Worm (Caenorhabditis elegans) whole organism, early embryonic: Measurements from ENCODE around the gene tag-281.

Source experiments
- B0310.2 ChIP-seq: sonication (generic microtip); optimal IDR thresholded peaks from 2 replicates; lab custom pipeline; 2016; ENCODE audit warnings: mild to moderate bottlenecking, missing genetic modification characterization, missing compliant biosample characterization
- F13C5.2 ChIP-seq: sonication (generic microtip); optimal IDR thresholded peaks from 2 replicates; lab custom pipeline; 2017; ENCODE audit warnings: mild to moderate bottlenecking, missing genetic modification characterization, inconsistent platforms, missing compliant biosample characterization
- aly-1 ChIP-seq: sonication (generic microtip); optimal IDR thresholded peaks from 2 replicates; lab custom pipeline; 2016; ENCODE audit warnings: missing genetic modification characterization, missing compliant biosample characterization
- ama-1 ChIP-seq: fragments of 150-350 bp; optimal IDR thresholded peaks from 2 replicates; lab custom pipeline; 2014
- ceh-13 ChIP-seq: fragments of 200-800 bp; sonication (Bioruptor generic); optimal IDR thresholded peaks from 2 replicates; lab custom pipeline; 2018; ENCODE audit warnings: mild to moderate bottlenecking, missing genetic modification characterization, missing compliant biosample characterization
- ceh-36 ChIP-seq: sonication (generic microtip); optimal IDR thresholded peaks from 2 replicates; lab custom pipeline; 2016; ENCODE audit warnings: missing genetic modification characterization, inconsistent platforms, missing compliant biosample characterization
- ets-7 ChIP-seq: sonication (generic microtip); optimal IDR thresholded peaks from 2 replicates; lab custom pipeline; 2016; ENCODE audit warnings: missing genotype, missing genetic modification characterization, missing compliant biosample characterization
- flt-1 ChIP-seq: fragments of 200-800 bp; sonication (Bioruptor generic); IDR thresholded peaks from 2 replicates; pipeline ENCODE4 v1.3.6; 2022; ENCODE audit warnings: missing genetic modification characterization, missing compliant biosample characterization
- hmbx-1 ChIP-seq: sonication (generic microtip); optimal IDR thresholded peaks from 2 replicates; lab custom pipeline; 2016; ENCODE audit warnings: mild to moderate bottlenecking, missing genetic modification characterization, missing compliant biosample characterization
- hmg-4 ChIP-seq: fragments of 200-800 bp; sonication (Bioruptor generic); optimal IDR thresholded peaks from 2 replicates; lab custom pipeline; 2018; ENCODE audit warnings: mild to moderate bottlenecking, missing genetic modification characterization, missing compliant biosample characterization
- hnd-1 ChIP-seq: sonication (generic microtip); optimal IDR thresholded peaks from 2 replicates; lab custom pipeline; 2016; ENCODE audit warnings: missing genetic modification characterization, missing compliant biosample characterization
- pes-1 ChIP-seq: fragments of 200-800 bp; sonication (Bioruptor generic); IDR thresholded peaks from 2 replicates; pipeline ENCODE4 v1.3.6; 2022; ENCODE audit warnings: missing genetic modification reagents, missing genetic modification characterization, missing compliant biosample characterization
- scrt-1 ChIP-seq: fragments of 200-800 bp; sonication (Bioruptor generic); IDR thresholded peaks from 2 replicates; pipeline ENCODE4 v1.3.6; 2022; ENCODE audit warnings: missing genetic modification characterization, missing compliant biosample characterization
- sea-1 ChIP-seq: fragments of 200-800 bp; sonication (Bioruptor generic); conservative IDR thresholded peaks from 2 replicates; pipeline ENCODE4 v1.3.6; 2022; ENCODE audit warnings: missing genetic modification characterization, missing compliant biosample characterization
- tbx-11 ChIP-seq: fragments of 200-800 bp; sonication (Bioruptor generic); IDR thresholded peaks from 2 replicates; pipeline ENCODE4 v1.3.6; 2022; ENCODE audit warnings: missing genetic modification characterization, missing compliant biosample characterization
- tbx-37 ChIP-seq: fragments of 200-800 bp; sonication (Bioruptor generic); conservative IDR thresholded peaks from 2 replicates; pipeline ENCODE4 v1.3.6; 2022; ENCODE audit warnings: missing genetic modification reagents, missing genetic modification characterization, missing compliant biosample characterization
- tra-4 ChIP-seq: sonication (generic microtip); optimal IDR thresholded peaks from 2 replicates; lab custom pipeline; 2017; ENCODE audit warnings: missing genetic modification characterization, missing compliant biosample characterization

The tag-281 gene

ce11 chrII:12499969-12500368 lies 40.4 kb downstream of the tag-281 start:
- TF ChIP-seq tbx-11 (GFP tag; lab: Robert Waterston, UW) (no peak), ama-1 (lab: Kevin White, UChicago) (no peak), hnd-1 (tag; lab: Kevin White, UChicago) (no peak), pes-1 (GFP tag; lab: Robert Waterston, UW) (no peak), sea-1 (no peak), ceh-13 (GFP tag; lab: Kevin White, UChicago) (no peak), ets-7 (tag; lab: Kevin White, UChicago) (no peak), tra-4 (tag; lab: Kevin White, UChicago) (no peak), tbx-37 (GFP tag; lab: Robert Waterston, UW) (no peak), ceh-36 (tag; lab: Kevin White, UChicago) (no peak), B0310.2 (tag; lab: Kevin White, UChicago) (no peak), hmbx-1 (no peak), aly-1 (tag; lab: Kevin White, UChicago) (no peak), hmg-4 (no peak), F13C5.2 (tag; lab: Kevin White, UChicago) (no peak), flt-1 (GFP tag; lab: Robert Waterston, UW) (no peak)

- TF ChIP-seq ceh-13 (GFP tag; lab: Kevin White, UChicago) = no peak
- no peak for TF ChIP-seq F13C5.2 (tag; lab: Kevin White, UChicago)
- no peak for TF ChIP-seq B0310.2 (tag; lab: Kevin White, UChicago)
- TF ChIP-seq hmbx-1 = no peak
- TF ChIP-seq aly-1 (tag; lab: Kevin White, UChicago) = no peak
- TF ChIP-seq ama-1 (lab: Kevin White, UChicago) = no peak
- no peak for TF ChIP-seq hmg-4
- no peak for TF ChIP-seq ceh-36 (tag; lab: Kevin White, UChicago)
- no peak for TF ChIP-seq ets-7 (tag; lab: Kevin White, UChicago)
- TF ChIP-seq flt-1 (GFP tag; lab: Robert Waterston, UW) = no peak
Measured at ce11 chrII:12502784-12503183, 43.2 kb downstream of the tag-281 start, which contains the start of gene ador-1. TSS of gene ador-1 (minus strand) at chrII:12502884.

ce11 chrII:12506511-12506910 lies 47.0 kb downstream of the tag-281 start:
- TF ChIP-seq ets-7 (tag; lab: Kevin White, UChicago) = no peak
- TF ChIP-seq sea-1 = no peak
- no peak for TF ChIP-seq pes-1 (GFP tag; lab: Robert Waterston, UW)
- TF ChIP-seq ceh-36 (tag; lab: Kevin White, UChicago) = no peak
- TF ChIP-seq aly-1 (tag; lab: Kevin White, UChicago) = no peak
- no peak for TF ChIP-seq ceh-13 (GFP tag; lab: Kevin White, UChicago)
- TF ChIP-seq hmg-4 = no peak
- no peak for TF ChIP-seq tra-4 (tag; lab: Kevin White, UChicago)
- no peak for TF ChIP-seq ama-1 (lab: Kevin White, UChicago)
- TF ChIP-seq F13C5.2 (tag; lab: Kevin White, UChicago) = no peak
- TF ChIP-seq B0310.2 (tag; lab: Kevin White, UChicago) = no peak
- TF ChIP-seq flt-1 (GFP tag; lab: Robert Waterston, UW) = no peak

ce11 chrII:12507038-12507437 lies 47.5 kb downstream of the tag-281 start, which contains the start of gene srh-68:
TSS of gene srh-68 (plus strand) at chrII:12507338.
- no peak for TF ChIP-seq tra-4 (tag; lab: Kevin White, UChicago)
- no peak for TF ChIP-seq ets-7 (tag; lab: Kevin White, UChicago)
- no peak for TF ChIP-seq F13C5.2 (tag; lab: Kevin White, UChicago)

- TF ChIP-seq hmbx-1 (no peak), tbx-11 (GFP tag; lab: Robert Waterston, UW) (no peak), ceh-13 (GFP tag; lab: Kevin White, UChicago) (no peak), ets-7 (tag; lab: Kevin White, UChicago) (no peak), ceh-36 (tag; lab: Kevin White, UChicago) (no peak), scrt-1 (no peak), B0310.2 (tag; lab: Kevin White, UChicago) (no peak), hmg-4 (no peak), flt-1 (GFP tag; lab: Robert Waterston, UW) (no peak), hnd-1 (tag; lab: Kevin White, UChicago) (no peak), F13C5.2 (tag; lab: Kevin White, UChicago) (no peak), ama-1 (lab: Kevin White, UChicago) (no peak), sea-1 (no peak), tra-4 (tag; lab: Kevin White, UChicago) (no peak), pes-1 (GFP tag; lab: Robert Waterston, UW) (no peak), aly-1 (tag; lab: Kevin White, UChicago) (no peak), tbx-37 (GFP tag; lab: Robert Waterston, UW) (no peak)
Measured at ce11 chrII:12508650-12509049, 49.1 kb downstream of the tag-281 start, which contains the start of gene srh-67. TSS of gene srh-67 (plus strand) at chrII:12508950.
